Fruit fly (Drosophila melanogaster) Kc167 (cell line): ENCODE data around the gene Acbp3.

Experiments used
- Myc ChIP-seq: fragments of >200 bp; optimal IDR thresholded peaks from 2 replicates; lab custom pipeline; 2017; ENCODE audit warnings: missing external identifiers
- Sin3A ChIP-seq: fragments of >200 bp; optimal IDR thresholded peaks from 2 replicates; lab custom pipeline; 2018; ENCODE audit warnings: missing external identifiers
- h ChIP-seq: fragments of >200 bp; optimal IDR thresholded peaks from 3 replicates; lab custom pipeline; 2018; ENCODE audit warnings: missing external identifiers
- insv ChIP-seq: fragments of >200 bp; optimal IDR thresholded peaks from 3 replicates; lab custom pipeline; 2018; ENCODE audit warnings: missing external identifiers
- psq ChIP-seq: fragments of >200 bp; optimal IDR thresholded peaks from 2 replicates; lab custom pipeline; 2017; ENCODE audit warnings: missing external identifiers
- ttk ChIP-seq: sonication (Bioruptor generic); optimal IDR thresholded peaks from 2 replicates; lab custom pipeline; 2017; ENCODE audit warnings: missing external identifiers

DNA sequence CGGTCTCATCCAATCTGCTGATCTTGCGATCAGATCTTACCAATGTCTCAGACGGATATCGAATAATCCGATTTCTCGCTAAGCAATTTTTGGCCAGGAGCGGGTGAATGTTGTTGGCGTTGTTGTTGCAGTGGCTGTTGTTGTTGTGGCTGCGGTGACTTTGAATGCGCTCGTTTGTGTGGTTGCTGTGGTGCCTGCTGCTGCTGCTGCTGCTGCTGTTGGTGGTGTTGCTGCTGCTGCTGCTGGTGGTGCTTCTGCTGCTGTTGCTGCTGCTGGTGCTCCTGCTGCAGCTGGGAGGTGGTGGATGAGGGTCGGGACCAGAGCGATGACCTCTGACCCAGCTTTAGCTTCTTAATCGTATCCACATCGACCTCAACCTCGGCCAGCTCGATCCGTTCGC lies 30.6 kb downstream of the Acbp3 start:
- TF ChIP-seq insv (lab: Kevin White, UChicago) (no peak), ttk (lab: Kevin White, UChicago) (no peak), Sin3A (lab: Kevin White, UChicago) (no peak), Myc (lab: Kevin White, UChicago) (no peak), psq (lab: Kevin White, UChicago) (no peak), h (lab: Kevin White, UChicago) (no peak)
